Worm (Caenorhabditis elegans) whole organism, early embryonic: ENCODE data around the gene mtm-5.

Experiments used
- aly-1 ChIP-seq: sonication (generic microtip); optimal IDR thresholded peaks from 2 replicates; lab custom pipeline; 2016; ENCODE audit warnings: missing genetic modification characterization, missing compliant biosample characterization
- ama-1 ChIP-seq: fragments of 150-350 bp; optimal IDR thresholded peaks from 2 replicates; lab custom pipeline; 2014
- ceh-36 ChIP-seq: sonication (generic microtip); optimal IDR thresholded peaks from 2 replicates; lab custom pipeline; 2016; ENCODE audit warnings: missing genetic modification characterization, inconsistent platforms, missing compliant biosample characterization
- ets-7 ChIP-seq: sonication (generic microtip); optimal IDR thresholded peaks from 2 replicates; lab custom pipeline; 2016; ENCODE audit warnings: missing genotype, missing genetic modification characterization, missing compliant biosample characterization
- flt-1 ChIP-seq: fragments of 200-800 bp; sonication (Bioruptor generic); IDR thresholded peaks from 2 replicates; pipeline ENCODE4 v1.3.6; 2022; ENCODE audit warnings: missing genetic modification characterization, missing compliant biosample characterization
- hmbx-1 ChIP-seq: sonication (generic microtip); optimal IDR thresholded peaks from 2 replicates; lab custom pipeline; 2016; ENCODE audit warnings: mild to moderate bottlenecking, missing genetic modification characterization, missing compliant biosample characterization
- hmg-4 ChIP-seq: fragments of 200-800 bp; sonication (Bioruptor generic); optimal IDR thresholded peaks from 2 replicates; lab custom pipeline; 2018; ENCODE audit warnings: mild to moderate bottlenecking, missing genetic modification characterization, missing compliant biosample characterization
- hnd-1 ChIP-seq: sonication (generic microtip); optimal IDR thresholded peaks from 2 replicates; lab custom pipeline; 2016; ENCODE audit warnings: missing genetic modification characterization, missing compliant biosample characterization
- pes-1 ChIP-seq: fragments of 200-800 bp; sonication (Bioruptor generic); IDR thresholded peaks from 2 replicates; pipeline ENCODE4 v1.3.6; 2022; ENCODE audit warnings: missing genetic modification reagents, missing genetic modification characterization, missing compliant biosample characterization
- scrt-1 ChIP-seq: fragments of 200-800 bp; sonication (Bioruptor generic); IDR thresholded peaks from 2 replicates; pipeline ENCODE4 v1.3.6; 2022; ENCODE audit warnings: missing genetic modification characterization, missing compliant biosample characterization
- sea-1 ChIP-seq: fragments of 200-800 bp; sonication (Bioruptor generic); conservative IDR thresholded peaks from 2 replicates; pipeline ENCODE4 v1.3.6; 2022; ENCODE audit warnings: missing genetic modification characterization, missing compliant biosample characterization
- tra-4 ChIP-seq: sonication (generic microtip); optimal IDR thresholded peaks from 2 replicates; lab custom pipeline; 2017; ENCODE audit warnings: missing genetic modification characterization, missing compliant biosample characterization

ce11 chrX:5195462-5196160, 47.6 kb downstream of the mtm-5 start, which contains the start of gene pqn-62:
- TF ChIP-seq pes-1 (no peak), scrt-1 (GFP tag; lab: Robert Waterston, UW) (no peak), flt-1 (GFP tag; lab: Robert Waterston, UW) (no peak), ceh-36 (no peak), aly-1 (tag; lab: Kevin White, UChicago) (no peak), tra-4 (tag; lab: Kevin White, UChicago) (no peak), hmbx-1 (no peak), hnd-1 (tag; lab: Kevin White, UChicago) (no peak), ama-1 (no peak), hmg-4 (GFP tag; lab: Kevin White, UChicago) (no peak), ets-7 (tag; lab: Kevin White, UChicago) (no peak), sea-1 (GFP tag; lab: Robert Waterston, UW) (no peak)
